Worm (Caenorhabditis elegans) whole organism, young adult: ENCODE measurements around the gene T05G5.4.

ENCODE experiments used
- B0035.1 ChIP-seq: sonication (generic microtip); optimal IDR thresholded peaks from 2 replicates; lab custom pipeline; 2016; ENCODE audit warnings: missing genetic modification characterization, mild to moderate bottlenecking, missing compliant biosample characterization, missing genotype, missing genetic modification reagents
- B0261.1 ChIP-seq: sonication (generic microtip); optimal IDR thresholded peaks from 2 replicates; lab custom pipeline; 2016; ENCODE audit warnings: mild to moderate bottlenecking, missing genetic modification characterization, moderate library complexity, missing compliant biosample characterization
- C06A6.2 ChIP-seq: fragments of 200-800 bp; sonication (Bioruptor generic); conservative IDR thresholded peaks from 2 replicates; pipeline ENCODE4 v1.3.6; 2022; ENCODE audit warnings: missing genetic modification characterization, missing compliant biosample characterization
- C17E4.6 ChIP-seq: fragments of 200-800 bp; sonication (Bioruptor generic); IDR thresholded peaks from 2 replicates; pipeline ENCODE4 v1.3.6; 2022; ENCODE audit warnings: missing genetic modification reagents, missing genetic modification characterization, missing compliant biosample characterization
- F10E7.11 ChIP-seq: sonication (generic microtip); optimal IDR thresholded peaks from 2 replicates; lab custom pipeline; 2017; ENCODE audit warnings: mild to moderate bottlenecking, missing genetic modification characterization, moderate library complexity, missing compliant biosample characterization
- F23B12.7 ChIP-seq: sonication (generic microtip); optimal IDR thresholded peaks from 2 replicates; lab custom pipeline; 2017; ENCODE audit warnings: missing genetic modification characterization, mild to moderate bottlenecking, missing compliant biosample characterization, antibody characterized with exemption, moderate library complexity; ENCODE audit not compliant: insufficient read depth
- F33H1.4 ChIP-seq: fragments of 200-800 bp; sonication (Bioruptor generic); IDR thresholded peaks from 2 replicates; pipeline ENCODE4 v1.3.6; 2022; ENCODE audit warnings: missing genetic modification reagents, missing genetic modification characterization, missing compliant biosample characterization
- F37B4.10 ChIP-seq: fragments of 200-800 bp; sonication (Bioruptor generic); IDR thresholded peaks from 2 replicates; pipeline ENCODE4 v1.3.6; 2022; ENCODE audit warnings: missing genetic modification characterization, missing compliant biosample characterization
- F39B2.1 ChIP-seq: fragments of 200-800 bp; sonication (Bioruptor generic); IDR thresholded peaks from 2 replicates; pipeline ENCODE4 v1.3.6; 2022; ENCODE audit warnings: missing genetic modification reagents, missing genetic modification characterization, missing compliant biosample characterization
- F57C9.4 ChIP-seq: sonication (generic microtip); optimal IDR thresholded peaks from 2 replicates; lab custom pipeline; 2017; ENCODE audit warnings: mild to moderate bottlenecking, missing genetic modification characterization, missing compliant biosample characterization
- K11D2.4 ChIP-seq: fragments of 200-800 bp; sonication (Bioruptor generic); IDR thresholded peaks from 2 replicates; pipeline ENCODE4 v1.3.6; 2022; ENCODE audit warnings: missing genetic modification reagents, missing genetic modification characterization, missing compliant biosample characterization
- T07F8.4 ChIP-seq: sonication (generic microtip); optimal IDR thresholded peaks from 2 replicates; lab custom pipeline; 2016; ENCODE audit warnings: mild to moderate bottlenecking, missing genetic modification characterization, moderate library complexity, missing compliant biosample characterization
- Y53F4B.3 ChIP-seq: fragments of 200-800 bp; sonication (Bioruptor generic); IDR thresholded peaks from 2 replicates; pipeline ENCODE4 v1.3.6; 2022; ENCODE audit warnings: missing genetic modification reagents, missing genetic modification characterization, missing compliant biosample characterization
- Y95B8A.8 ChIP-seq: fragments of 200-800 bp; sonication (Bioruptor generic); IDR thresholded peaks from 2 replicates; pipeline ENCODE4 v1.3.6; 2022; ENCODE audit warnings: missing genetic modification reagents, missing genetic modification characterization, missing compliant biosample characterization
- ZK185.1 ChIP-seq: sonication (generic microtip); optimal IDR thresholded peaks from 2 replicates; lab custom pipeline; 2016; ENCODE audit warnings: mild to moderate bottlenecking, missing genetic modification characterization, missing compliant biosample characterization; ENCODE audit not compliant: poor library complexity, severe bottlenecking
- ama-1 ChIP-seq, 3 experiments: fragments of 150-350 bp in 1 of 3; sonication (generic microtip) in 2 of 3; optimal IDR thresholded peaks; 2 replicates each; lab custom pipeline; 2014 to 2018; ENCODE audit warnings: missing biosample characterization in 2 of 3, missing genetic modification characterization in 2 of 3, missing genetic modification reagents in 2 of 3
- aptf-2 ChIP-seq: fragments of 200-800 bp; sonication (Bioruptor generic); conservative IDR thresholded peaks from 2 replicates; pipeline ENCODE4 v1.3.6; 2022; ENCODE audit warnings: missing genetic modification reagents, missing genetic modification characterization, missing compliant biosample characterization
- attf-6 ChIP-seq: fragments of 200-800 bp; sonication (Bioruptor generic); IDR thresholded peaks from 2 replicates; pipeline ENCODE4 v1.3.6; 2022; ENCODE audit warnings: missing genetic modification reagents, missing genetic modification characterization, missing compliant biosample characterization
- bed-1 ChIP-seq: fragments of 200-800 bp; sonication (Bioruptor generic); IDR thresholded peaks from 2 replicates; pipeline ENCODE4 v1.3.6; 2022; ENCODE audit warnings: missing genetic modification reagents, missing genetic modification characterization, missing compliant biosample characterization
- bed-2 ChIP-seq: fragments of 200-800 bp; sonication (Bioruptor generic); IDR thresholded peaks from 2 replicates; pipeline ENCODE4 v1.3.6; 2022; ENCODE audit warnings: missing genetic modification reagents, missing genetic modification characterization, missing compliant biosample characterization
- cebp-2 ChIP-seq: fragments of 200-800 bp; sonication (Bioruptor generic); IDR thresholded peaks from 2 replicates; pipeline ENCODE4 v1.3.6; 2022; ENCODE audit warnings: missing genetic modification characterization, missing compliant biosample characterization
- ceh-40 ChIP-seq: fragments of 200-800 bp; sonication (Bioruptor generic); IDR thresholded peaks from 2 replicates; pipeline ENCODE4 v1.3.6; 2022; ENCODE audit warnings: missing genetic modification characterization, missing compliant biosample characterization
- efl-1 ChIP-seq: fragments of 150-350 bp; optimal IDR thresholded peaks from 2 replicates; lab custom pipeline; 2014; ENCODE audit warnings: missing biosample characterization, missing genetic modification reagents, missing genetic modification characterization
- egl-18 ChIP-seq: fragments of 200-800 bp; sonication (Bioruptor generic); IDR thresholded peaks from 2 replicates; pipeline ENCODE4 v1.3.6; 2022; ENCODE audit warnings: missing genetic modification reagents, missing genetic modification characterization, missing compliant biosample characterization
- egrh-3 ChIP-seq: fragments of 200-800 bp; sonication (Bioruptor generic); IDR thresholded peaks from 2 replicates; pipeline ENCODE4 v1.3.6; 2022; ENCODE audit warnings: missing genetic modification reagents, missing genetic modification characterization, missing compliant biosample characterization
- ekl-4 ChIP-seq: fragments of 200-800 bp; sonication (Bioruptor generic); IDR thresholded peaks from 2 replicates; pipeline ENCODE4 v1.3.6; 2022; ENCODE audit warnings: missing genetic modification reagents, missing genetic modification characterization, missing compliant biosample characterization
- ets-4 ChIP-seq: fragments of 200-800 bp; sonication (Bioruptor generic); optimal IDR thresholded peaks from 2 replicates; lab custom pipeline; 2018; ENCODE audit warnings: mild to moderate bottlenecking, missing genetic modification characterization, missing compliant biosample characterization
- him-1 ChIP-seq: sonication (generic microtip); optimal IDR thresholded peaks from 2 replicates; lab custom pipeline; 2016; ENCODE audit warnings: missing genotype, missing genetic modification reagents, missing genetic modification characterization, missing compliant biosample characterization
- hmg-1.2 ChIP-seq: fragments of 200-800 bp; sonication (Bioruptor generic); IDR thresholded peaks from 2 replicates; pipeline ENCODE4 v1.3.6; 2022; ENCODE audit warnings: missing genetic modification reagents, missing genetic modification characterization, missing compliant biosample characterization
- hmg-20 ChIP-seq: fragments of 200-800 bp; sonication (Bioruptor generic); IDR thresholded peaks from 2 replicates; pipeline ENCODE4 v1.3.6; 2022; ENCODE audit warnings: missing genetic modification reagents, missing genetic modification characterization, missing compliant biosample characterization
- let-607 ChIP-seq, 2 experiments: fragments of 200-800 bp in 1 of 2; sonication (Bioruptor generic) in 1 of 2; sonication (generic microtip) in 1 of 2; optimal IDR thresholded peaks; 2 replicates each; lab custom pipeline; 2016 to 2018; ENCODE audit warnings: mild to moderate bottlenecking in 2 of 2, missing compliant biosample characterization in 2 of 2, missing genetic modification characterization in 2 of 2, moderate library complexity in 2 of 2, missing genotype in 1 of 2
- mel-28 ChIP-seq: sonication (generic microtip); optimal IDR thresholded peaks from 2 replicates; lab custom pipeline; 2016; ENCODE audit warnings: borderline replicate concordance, mild to moderate bottlenecking, missing genetic modification characterization, missing compliant biosample characterization
- nfya-2 ChIP-seq: fragments of 200-800 bp; sonication (Bioruptor generic); IDR thresholded peaks from 2 replicates; pipeline ENCODE4 v1.3.6; 2022; ENCODE audit warnings: missing genetic modification reagents, missing genetic modification characterization, missing compliant biosample characterization
- nfyb-1 ChIP-seq: fragments of 200-800 bp; sonication (Bioruptor generic); IDR thresholded peaks from 2 replicates; pipeline ENCODE4 v1.3.6; 2022; ENCODE audit warnings: missing genetic modification reagents, missing genetic modification characterization, missing compliant biosample characterization
- nhr-90 ChIP-seq: sonication (generic microtip); optimal IDR thresholded peaks from 2 replicates; lab custom pipeline; 2016; ENCODE audit warnings: missing genotype, mild to moderate bottlenecking, missing genetic modification characterization, missing compliant biosample characterization
- rpc-1 ChIP-seq, 2 experiments: fragments of 150-350 bp in 1 of 2; sonication (generic microtip) in 1 of 2; optimal IDR thresholded peaks; 2 replicates each; lab custom pipeline; 2014 to 2018; ENCODE audit warnings: missing biosample characterization in 1 of 2, missing genetic modification characterization in 1 of 2, missing genetic modification reagents in 1 of 2, missing genotype in 1 of 2
- snpc-3.4 ChIP-seq: sonication (generic microtip); optimal IDR thresholded peaks from 2 replicates; lab custom pipeline; 2017; ENCODE audit warnings: missing genetic modification characterization, mild to moderate bottlenecking, missing compliant biosample characterization, antibody characterized with exemption, moderate library complexity, missing genotype, missing genetic modification reagents
- somi-1 ChIP-seq: fragments of 200-800 bp; sonication (Bioruptor generic); optimal IDR thresholded peaks from 2 replicates; lab custom pipeline; 2018; ENCODE audit warnings: mild to moderate bottlenecking, missing genetic modification characterization, missing compliant biosample characterization
- unc-130 ChIP-seq: sonication (generic microtip); optimal IDR thresholded peaks from 2 replicates; lab custom pipeline; 2016; ENCODE audit warnings: missing genetic modification reagents, missing genetic modification characterization, missing compliant biosample characterization
- unc-62 ChIP-seq: fragments of 150-350 bp; optimal IDR thresholded peaks from 2 replicates; lab custom pipeline; 2014; ENCODE audit warnings: missing biosample characterization, missing genetic modification reagents, missing genetic modification characterization
- xnd-1 ChIP-seq: sonication (generic microtip); optimal IDR thresholded peaks from 2 replicates; lab custom pipeline; 2016; ENCODE audit warnings: missing genotype, missing genetic modification reagents, missing genetic modification characterization, missing compliant biosample characterization
- zfh-2 ChIP-seq: fragments of 200-800 bp; sonication (Bioruptor generic); conservative IDR thresholded peaks from 2 replicates; pipeline ENCODE4 v1.3.6; 2022; ENCODE audit warnings: missing genetic modification reagents, missing genetic modification characterization, missing compliant biosample characterization
- zim-3 ChIP-seq: sonication (generic microtip); optimal IDR thresholded peaks from 2 replicates; lab custom pipeline; 2017; ENCODE audit warnings: mild to moderate bottlenecking, missing genetic modification characterization, moderate library complexity, missing compliant biosample characterization
- ztf-26 ChIP-seq: sonication (generic microtip); optimal IDR thresholded peaks from 2 replicates; lab custom pipeline; 2017; ENCODE audit warnings: missing genetic modification characterization, missing compliant biosample characterization
- ztf-3 ChIP-seq: fragments of 200-800 bp; sonication (Bioruptor generic); optimal IDR thresholded peaks from 2 replicates; lab custom pipeline; 2018; ENCODE audit warnings: mild to moderate bottlenecking, missing genetic modification characterization, missing compliant biosample characterization
- ztf-6 ChIP-seq: fragments of 200-800 bp; sonication (Bioruptor generic); IDR thresholded peaks from 2 replicates; pipeline ENCODE4 v1.3.6; 2022; ENCODE audit warnings: missing genetic modification reagents, missing genetic modification characterization, missing compliant biosample characterization

The T05G5.4 gene

ce11 chrIII:9699576-9699975 is 49.2 kb upstream of the T05G5.4 start, which contains the start of gene tlk-1:
Gene tlk-1 (plus strand): TSS chrIII:9699876.
- no peak for TF ChIP-seq snpc-3.4 (tag; lab: Kevin White, UChicago)
- TF ChIP-seq egl-18: no peak
- no peak for TF ChIP-seq Y53F4B.3
- no peak for TF ChIP-seq efl-1 (GFP tag; lab: Kevin White, UChicago)
- no peak for TF ChIP-seq F39B2.1
- TF ChIP-seq xnd-1 (tag; lab: Kevin White, UChicago): no peak
- TF ChIP-seq ekl-4 (GFP tag; lab: Robert Waterston, UW): no peak
- no peak for TF ChIP-seq him-1 (tag; lab: Kevin White, UChicago)
- TF ChIP-seq rpc-1 (optimal IDR thresholded peaks at IDR 0.05; lab: Kevin White, UChicago): no peak
- TF ChIP-seq rpc-1 (tag; optimal IDR thresholded peaks at IDR 0.05; lab: Kevin White, UChicago): no peak

ce11 chrIII:9700114-9700690 is 48.5 kb upstream of the T05G5.4 start:
- TF ChIP-seq unc-130 (no peak), nfyb-1 (0 out of 2 replicates have a peak, but pooled peaks have one; percentile 12), ceh-40 (GFP tag; lab: Robert Waterston, UW) (0 out of 2 replicates have a peak, but pooled peaks have one; percentile 18), let-607 (tag; optimal IDR thresholded peaks at IDR 0.05; lab: Kevin White, UChicago) (no peak), cebp-2 (GFP tag; lab: Robert Waterston, UW) (no peak), B0261.1 (tag; lab: Kevin White, UChicago) (no peak), hmg-1.2 (GFP tag; lab: Robert Waterston, UW) (0 out of 2 replicates have a peak, but pooled peaks have one; percentile 22), ZK185.1 (tag; lab: Kevin White, UChicago) (no peak), attf-6 (GFP tag; lab: Robert Waterston, UW) (no peak), zfh-2 (GFP tag; lab: Robert Waterston, UW) (peak; percentile 49; the same call in 1 of the 2 replicates), F10E7.11 (tag; lab: Kevin White, UChicago) (no peak), ets-4 (GFP tag; lab: Kevin White, UChicago) (no peak), F57C9.4 (tag; lab: Kevin White, UChicago) (no peak), egrh-3 (GFP tag; lab: Robert Waterston, UW) (no peak), F23B12.7 (no peak), T07F8.4 (tag; lab: Kevin White, UChicago) (no peak), nfya-2 (GFP tag; lab: Robert Waterston, UW) (no peak), F33H1.4 (GFP tag; lab: Robert Waterston, UW) (no peak), B0035.1 (tag; lab: Kevin White, UChicago) (no peak), somi-1 (GFP tag; lab: Kevin White, UChicago) (no peak), C17E4.6 (GFP tag; lab: Robert Waterston, UW) (no peak), F39B2.1 (no peak), egl-18 (no peak), aptf-2 (GFP tag; lab: Robert Waterston, UW) (no peak), F37B4.10 (no peak), ztf-3 (GFP tag; lab: Kevin White, UChicago) (no peak), nhr-90 (tag; lab: Kevin White, UChicago) (no peak), bed-1 (GFP tag; lab: Robert Waterston, UW) (no peak), ama-1 (optimal IDR thresholded peaks at IDR 0.05; lab: Kevin White, UChicago) (no peak), ama-1 (GFP tag; optimal IDR thresholded peaks at IDR 0.05; lab: Kevin White, UChicago) (no peak), bed-2 (GFP tag; lab: Robert Waterston, UW) (no peak), hmg-20 (GFP tag; lab: Robert Waterston, UW) (no peak), unc-62 (GFP tag; lab: Kevin White, UChicago) (no peak), mel-28 (no peak), C06A6.2 (no peak), K11D2.4 (GFP tag; lab: Robert Waterston, UW) (no peak), zim-3 (tag; lab: Kevin White, UChicago) (no peak), Y53F4B.3 (no peak), ztf-6 (GFP tag; lab: Robert Waterston, UW) (peak; percentile 45; the same call in 1 of the 2 replicates), ztf-26 (tag; lab: Kevin White, UChicago) (no peak), Y95B8A.8 (GFP tag; lab: Robert Waterston, UW) (no peak)
